Fruit fly (Drosophila melanogaster): ENCODE data around the gene pzg.
A peak's percentile ranks its signal among the peaks of the same experiment; 100 is the strongest.

pzg gene

dm6 chr3L:21321807-21322503, 36.1 kb downstream of the pzg start (continued):
- TF ChIP-seq lilli (GFP tag; optimal IDR thresholded peaks at IDR 0.05), result peak; percentile 37
- TF ChIP-seq E2f1 (GFP tag; IDR thresholded peaks at IDR 0.05), result no peak
- no peak for TF ChIP-seq Dfd (GFP tag; optimal IDR thresholded peaks at IDR 0.05)
- TF ChIP-seq Nf-YC (tag; optimal IDR thresholded peaks at IDR 0.05), result no peak
- peak; percentile 27 for TF ChIP-seq CG10147 (GFP tag; optimal IDR thresholded peaks at IDR 0.05)
- peak; percentile 36 for TF ChIP-seq HHEX (GFP tag; optimal IDR thresholded peaks at IDR 0.05)
- no peak for TF ChIP-seq pan (optimal IDR thresholded peaks at IDR 0.05)
- TF ChIP-seq pan (GFP tag; optimal IDR thresholded peaks at IDR 0.05 in 1 of 2, IDR thresholded peaks at IDR 0.05 in 1 of 2), result no peak
- TF ChIP-seq stc (GFP tag; IDR thresholded peaks at IDR 0.05), result no peak
- TF ChIP-seq fd3F (GFP tag; optimal IDR thresholded peaks at IDR 0.05), result peak; percentile 28
- TF ChIP-seq Hmr (GFP tag; optimal IDR thresholded peaks at IDR 0.05), result peak; percentile 79
- TF ChIP-seq Doc2 (GFP tag; IDR thresholded peaks at IDR 0.05), result no peak
- no peak for TF ChIP-seq al (GFP tag; IDR thresholded peaks at IDR 0.05)
- no peak for TF ChIP-seq cas (GFP tag; IDR thresholded peaks at IDR 0.05)
- TF ChIP-seq CG8089 (GFP tag; optimal IDR thresholded peaks at IDR 0.05), result no peak
- TF ChIP-seq nom (GFP tag; optimal IDR thresholded peaks at IDR 0.05), result no peak
- TF ChIP-seq CG12071 (GFP tag; optimal IDR thresholded peaks at IDR 0.05), result no peak
- peak; percentile 10 for TF ChIP-seq CG30403 (GFP tag; optimal IDR thresholded peaks at IDR 0.05)
- no peak for TF ChIP-seq MESR4 (GFP tag; optimal IDR thresholded peaks at IDR 0.05)
- TF ChIP-seq fd64A (GFP tag; optimal IDR thresholded peaks at IDR 0.05), result no peak
- TF ChIP-seq CG17802 (tag; optimal IDR thresholded peaks at IDR 0.05), result no peak
- no peak for TF ChIP-seq onecut (GFP tag; IDR thresholded peaks at IDR 0.05)
- no peak for TF ChIP-seq Optix (GFP tag; IDR thresholded peaks at IDR 0.05)
- TF ChIP-seq lab (GFP tag; optimal IDR thresholded peaks at IDR 0.05), result peak; percentile 73
- TF ChIP-seq az2 (GFP tag; optimal IDR thresholded peaks at IDR 0.05), result no peak
- no peak for TF ChIP-seq CG6683 (GFP tag; optimal IDR thresholded peaks at IDR 0.05)
- no peak for TF ChIP-seq CG13287 (GFP tag; IDR thresholded peaks at IDR 0.05; ENCODE audit: partially characterized antibody)
- TF ChIP-seq CG12769 (tag; optimal IDR thresholded peaks at IDR 0.05), result peak; percentile 49
- TF ChIP-seq PHDP (tag; optimal IDR thresholded peaks at IDR 0.05), result no peak
- TF ChIP-seq Antp (GFP tag; optimal IDR thresholded peaks at IDR 0.05), result no peak
- TF ChIP-seq Lpt (GFP tag; optimal IDR thresholded peaks at IDR 0.05), result no peak
- TF ChIP-seq kah (GFP tag; optimal IDR thresholded peaks at IDR 0.05), result no peak
- peak; percentile 36; the same call in 1 of the 2 replicates for TF ChIP-seq CG3847 (GFP tag; IDR thresholded peaks at IDR 0.05)
- no peak for TF ChIP-seq CG4820 (GFP tag; optimal IDR thresholded peaks at IDR 0.05)
- TF ChIP-seq CG6654 (GFP tag; optimal IDR thresholded peaks at IDR 0.05), result no peak
- TF ChIP-seq Hmx (GFP tag; optimal IDR thresholded peaks at IDR 0.05), result no peak
- TF ChIP-seq Doc3 (GFP tag; IDR thresholded peaks at IDR 0.05; ENCODE audit: partially characterized antibody), result no peak
- TF ChIP-seq trem (tag; optimal IDR thresholded peaks at IDR 0.05), result no peak
- no peak for TF ChIP-seq peb (GFP tag; IDR thresholded peaks at IDR 0.05)
- TF ChIP-seq tap (tag; optimal IDR thresholded peaks at IDR 0.05), result peak; percentile 0
- no peak for TF ChIP-seq prd (optimal IDR thresholded peaks at IDR 0.05)
- no peak for TF ChIP-seq prd (GFP tag; IDR thresholded peaks at IDR 0.05)
- no peak for TF ChIP-seq sd (tag; optimal IDR thresholded peaks at IDR 0.05)
- TF ChIP-seq HLH54F (GFP tag; optimal IDR thresholded peaks at IDR 0.05), result peak; percentile 7
- TF ChIP-seq CG16815 (GFP tag; optimal IDR thresholded peaks at IDR 0.05), result no peak
- no peak for TF ChIP-seq grau (tag; optimal IDR thresholded peaks at IDR 0.05)
- TF ChIP-seq CG4360 (GFP tag; IDR thresholded peaks at IDR 0.05), result no peak
- TF ChIP-seq CG10654 (GFP tag; optimal IDR thresholded peaks at IDR 0.05), result no peak
- no peak for TF ChIP-seq D19B (GFP tag; optimal IDR thresholded peaks at IDR 0.05)
- no peak for TF ChIP-seq dan (GFP tag; IDR thresholded peaks at IDR 0.05)
- TF ChIP-seq jigr1 (GFP tag; IDR thresholded peaks at IDR 0.05), result no peak

Data from whole organism, embryonic.